Worm (Caenorhabditis elegans) whole organism, L4 larva: ENCODE data around the gene F46F2.3.

ENCODE experiments used
- F49E8.2 ChIP-seq: sonication (generic microtip); optimal IDR thresholded peaks from 2 replicates; lab custom pipeline; 2016; ENCODE audit warnings: missing compliant biosample characterization, mild to moderate bottlenecking, missing genetic modification characterization, borderline replicate concordance
- dmd-6 ChIP-seq: fragments of 200-800 bp; sonication (Bioruptor generic); IDR thresholded peaks from 2 replicates; pipeline ENCODE4 v1.3.6; 2022; ENCODE audit warnings: missing genetic modification reagents, missing genetic modification characterization, missing compliant biosample characterization
- fos-1 ChIP-seq: fragments of 150-350 bp; optimal IDR thresholded peaks from 2 replicates; lab custom pipeline; 2014; ENCODE audit warnings: missing biosample characterization, missing genetic modification characterization
- nhr-11 ChIP-seq: fragments of 150-350 bp; optimal IDR thresholded peaks from 2 replicates; lab custom pipeline; 2014; ENCODE audit warnings: missing biosample characterization, missing genetic modification characterization
- nhr-76 ChIP-seq: fragments of 150-350 bp; optimal IDR thresholded peaks from 2 replicates; lab custom pipeline; 2014; ENCODE audit warnings: missing biosample characterization, missing genetic modification characterization
- php-3 ChIP-seq: fragments of 200-800 bp; sonication (Bioruptor generic); IDR thresholded peaks from 2 replicates; pipeline ENCODE4 v1.3.6; 2022; ENCODE audit warnings: missing genetic modification reagents, missing genetic modification characterization, missing compliant biosample characterization
- snpc-4 ChIP-seq: fragments of 150-350 bp; optimal IDR thresholded peaks from 2 replicates; lab custom pipeline; 2014; ENCODE audit warnings: missing biosample characterization, missing genetic modification characterization

DNA sequence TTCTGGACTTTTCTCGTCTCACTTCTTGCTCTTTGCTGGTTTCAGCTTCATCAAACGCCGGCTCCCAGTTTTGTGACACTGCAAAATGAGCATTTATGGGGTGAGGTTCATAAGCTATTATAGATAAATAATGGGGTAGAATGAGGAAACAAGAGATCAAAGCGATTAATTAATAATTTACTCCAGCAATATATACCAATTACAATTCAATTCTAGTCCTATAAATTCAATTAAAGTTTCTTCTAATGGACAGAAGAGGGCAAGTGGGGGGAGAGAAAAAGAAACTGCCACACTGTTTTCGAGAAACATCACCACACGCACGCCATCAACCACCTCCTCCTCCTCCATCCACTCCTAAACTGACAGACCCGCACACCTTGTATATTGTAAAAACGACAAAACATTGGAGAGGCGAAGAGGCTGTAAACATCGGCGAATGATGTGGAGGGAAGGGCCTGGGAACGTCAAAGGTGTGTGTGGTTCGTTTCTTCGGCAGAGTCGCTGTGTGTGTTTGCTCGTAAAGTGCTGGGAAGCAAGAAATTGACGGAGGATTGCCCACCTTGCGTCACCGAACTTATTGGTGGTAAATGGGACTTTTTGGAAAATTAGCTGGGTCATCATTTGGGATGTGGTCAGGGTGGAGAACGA lies 46.8 kb downstream of the F46F2.3 start, which contains the start of the genes H03A11.13 and famk-1:
- no peak for TF ChIP-seq snpc-4 (tag; lab: Kevin White, UChicago)
- TF ChIP-seq F49E8.2: no peak
- no peak for TF ChIP-seq php-3 (GFP tag; lab: Robert Waterston, UW)
- TF ChIP-seq nhr-11 (tag; lab: Kevin White, UChicago): no peak
- no peak for TF ChIP-seq dmd-6 (GFP tag; lab: Robert Waterston, UW)
- TF ChIP-seq fos-1 (tag; lab: Kevin White, UChicago): no peak
- TF ChIP-seq nhr-76: no peak
